Fruit fly (Drosophila melanogaster) whole organism, prepupa: Measurements from ENCODE around the gene CG8100.
A peak's percentile ranks its signal among the peaks of the same experiment; 100 is the strongest.

ENCODE experiments used
- Blimp-1 ChIP-seq: fragments of 200-800 bp; sonication (Bioruptor generic); optimal IDR thresholded peaks from 3 replicates; lab custom pipeline; 2017; ENCODE audit warnings: missing biosample characterization, missing genetic modification characterization, mild to moderate bottlenecking, moderate library complexity, missing genetic modification reagents
- CG10631 ChIP-seq: fragments of 200-800 bp; sonication (Bioruptor generic); optimal IDR thresholded peaks from 2 replicates; lab custom pipeline; 2016; ENCODE audit warnings: missing biosample characterization, missing genetic modification characterization
- CG11294 ChIP-seq: fragments of 200-800 bp; sonication (Bioruptor generic); IDR thresholded peaks from 2 replicates; pipeline ENCODE4 v1.3.6; 2022; ENCODE audit warnings: missing biosample characterization, missing genetic modification characterization
- CG11762 ChIP-seq: fragments of 200-800 bp; sonication (Bioruptor generic); optimal IDR thresholded peaks from 3 replicates; lab custom pipeline; 2016; ENCODE audit warnings: missing biosample characterization, missing genetic modification characterization; ENCODE audit not compliant: insufficient read depth
- CG11902 ChIP-seq: fragments of 200-800 bp; sonication (Bioruptor generic); optimal IDR thresholded peaks from 3 replicates; lab custom pipeline; 2016; ENCODE audit warnings: missing biosample characterization, missing genetic modification characterization
- CG15336 ChIP-seq: fragments of 200-800 bp; sonication (Bioruptor generic); IDR thresholded peaks from 2 replicates; pipeline ENCODE4 v1.3.6; 2022; ENCODE audit warnings: missing biosample characterization, missing genetic modification characterization
- CG1621 ChIP-seq: fragments of 200-800 bp; sonication (Bioruptor generic); optimal IDR thresholded peaks from 3 replicates; lab custom pipeline; 2018; ENCODE audit warnings: missing biosample characterization, mild to moderate bottlenecking, missing genetic modification characterization
- CG16779 ChIP-seq: fragments of 200-800 bp; sonication (Bioruptor generic); optimal IDR thresholded peaks from 3 replicates; lab custom pipeline; 2017; ENCODE audit warnings: missing biosample characterization, mild to moderate bottlenecking, missing genetic modification characterization
- CG31627 ChIP-seq: fragments of 200-800 bp; sonication (Bioruptor generic); optimal IDR thresholded peaks from 3 replicates; lab custom pipeline; 2016; ENCODE audit warnings: missing biosample characterization, missing genetic modification characterization
- CG34406 ChIP-seq: fragments of 200-800 bp; sonication (Bioruptor generic); optimal IDR thresholded peaks from 3 replicates; lab custom pipeline; 2016; ENCODE audit warnings: missing biosample characterization, missing genetic modification characterization
- CG6163 ChIP-seq: fragments of 200-800 bp; sonication (Bioruptor generic); IDR thresholded peaks from 3 replicates; pipeline ENCODE4 v1.3.6; 2022; ENCODE audit warnings: missing biosample characterization, missing genetic modification characterization
- CG6276 ChIP-seq: fragments of 200-800 bp; sonication (Bioruptor generic); optimal IDR thresholded peaks from 2 replicates; lab custom pipeline; 2017; ENCODE audit warnings: missing biosample characterization, mild to moderate bottlenecking, missing genetic modification characterization
- CG6792 ChIP-seq: fragments of 200-800 bp; sonication (Bioruptor generic); optimal IDR thresholded peaks from 3 replicates; lab custom pipeline; 2016; ENCODE audit warnings: missing biosample characterization, missing genetic modification characterization
- CG6854 ChIP-seq: fragments of 200-800 bp; sonication (Bioruptor generic); optimal IDR thresholded peaks from 2 replicates; lab custom pipeline; 2017; ENCODE audit warnings: missing biosample characterization, mild to moderate bottlenecking, missing genetic modification characterization
- CG7368 ChIP-seq: fragments of 200-800 bp; sonication (Bioruptor generic); optimal IDR thresholded peaks from 3 replicates; lab custom pipeline; 2016; ENCODE audit warnings: missing biosample characterization, missing genetic modification characterization
- CG8319 ChIP-seq: fragments of 200-800 bp; sonication (Bioruptor generic); optimal IDR thresholded peaks from 3 replicates; lab custom pipeline; 2016; ENCODE audit warnings: missing biosample characterization, missing genetic modification characterization
- Eip75B ChIP-seq: fragments of 200-800 bp; sonication (Bioruptor generic); optimal IDR thresholded peaks from 3 replicates; lab custom pipeline; 2016; ENCODE audit warnings: missing biosample characterization, missing genetic modification characterization
- Eip78C ChIP-seq: fragments of 200-800 bp; sonication (Bioruptor generic); peaks from one replicate; lab custom pipeline; 2016; ENCODE audit warnings: missing biosample characterization, missing genetic modification characterization
- Ets96B ChIP-seq: fragments of 200-800 bp; optimal IDR thresholded peaks from 2 replicates; lab custom pipeline; 2019; ENCODE audit warnings: missing biosample characterization, mild to moderate bottlenecking, missing genetic modification characterization, moderate library complexity
- Hr38 ChIP-seq: sonication (Bioruptor generic); optimal IDR thresholded peaks from 2 replicates; lab custom pipeline; 2016; ENCODE audit warnings: missing biosample characterization, missing genetic modification characterization
- Hr39 ChIP-seq: fragments of 200-800 bp; sonication (Bioruptor generic); optimal IDR thresholded peaks from 2 replicates; lab custom pipeline; 2016; ENCODE audit warnings: missing biosample characterization, missing genetic modification characterization
- Hr4 ChIP-seq: fragments of 200-800 bp; sonication (Bioruptor generic); optimal IDR thresholded peaks from 3 replicates; lab custom pipeline; 2016; ENCODE audit warnings: missing biosample characterization, missing genetic modification characterization
- Met ChIP-seq: fragments of 200-800 bp; sonication (Bioruptor generic); optimal IDR thresholded peaks from 3 replicates; lab custom pipeline; 2016; ENCODE audit warnings: missing biosample characterization, missing genetic modification characterization
- OdsH ChIP-seq: fragments of 200-800 bp; sonication (Bioruptor generic); optimal IDR thresholded peaks from 3 replicates; lab custom pipeline; 2016; ENCODE audit warnings: missing biosample characterization, missing genetic modification characterization
- Smox ChIP-seq: fragments of 200-800 bp; sonication (Bioruptor generic); optimal IDR thresholded peaks from 3 replicates; lab custom pipeline; 2016; ENCODE audit warnings: missing biosample characterization, missing genetic modification characterization
- Sox102F ChIP-seq: fragments of 200-800 bp; sonication (Bioruptor generic); optimal IDR thresholded peaks from 2 replicates; lab custom pipeline; 2016; ENCODE audit warnings: missing biosample characterization, mild to moderate bottlenecking, missing genetic modification characterization
- achi ChIP-seq: fragments of 200-800 bp; sonication (Bioruptor generic); optimal IDR thresholded peaks from 3 replicates; lab custom pipeline; 2016; ENCODE audit warnings: missing biosample characterization, missing genetic modification characterization
- acj6 ChIP-seq: fragments of 200-800 bp; sonication (Bioruptor generic); optimal IDR thresholded peaks from 3 replicates; lab custom pipeline; 2016; ENCODE audit warnings: missing biosample characterization, missing genetic modification characterization
- cyc ChIP-seq: fragments of 200-800 bp; sonication (Bioruptor generic); optimal IDR thresholded peaks from 3 replicates; lab custom pipeline; 2016; ENCODE audit warnings: missing biosample characterization, missing genetic modification characterization
- dac ChIP-seq: fragments of 200-800 bp; sonication (Bioruptor generic); optimal IDR thresholded peaks from 2 replicates; lab custom pipeline; 2017; ENCODE audit warnings: missing biosample characterization, mild to moderate bottlenecking, missing genetic modification characterization
- esn ChIP-seq: fragments of 200-800 bp; sonication (Bioruptor generic); optimal IDR thresholded peaks from 2 replicates; lab custom pipeline; 2016; ENCODE audit warnings: missing biosample characterization, mild to moderate bottlenecking, missing genetic modification characterization, moderate library complexity
- fd85E ChIP-seq: fragments of 200-800 bp; sonication (Bioruptor generic); optimal IDR thresholded peaks from 3 replicates; lab custom pipeline; 2016; ENCODE audit warnings: missing biosample characterization, missing genetic modification characterization
- fkh ChIP-seq: fragments of 200-800 bp; sonication (Bioruptor generic); optimal IDR thresholded peaks from 3 replicates; lab custom pipeline; 2017; ENCODE audit warnings: missing biosample characterization, mild to moderate bottlenecking, missing genetic modification characterization, moderate library complexity
- lz ChIP-seq: fragments of 200-800 bp; sonication (Bioruptor generic); optimal IDR thresholded peaks from 3 replicates; lab custom pipeline; 2016; ENCODE audit warnings: missing biosample characterization, missing genetic modification characterization
- pdm3 ChIP-seq: fragments of 200-800 bp; sonication (Bioruptor generic); optimal IDR thresholded peaks from 3 replicates; lab custom pipeline; 2016; ENCODE audit warnings: missing biosample characterization, missing genetic modification characterization
- salr ChIP-seq, 2 experiments: fragments of 200-800 bp; sonication (Bioruptor generic); optimal IDR thresholded peaks; 3 replicates each; lab custom pipeline; 2016 to 2018; ENCODE audit warnings: missing biosample characterization in 2 of 2, missing genetic modification characterization in 2 of 2, mild to moderate bottlenecking in 1 of 2
- svp ChIP-seq: fragments of 200-800 bp; sonication (Bioruptor generic); peaks from one replicate; lab custom pipeline; 2016; ENCODE audit warnings: missing biosample characterization, missing genetic modification characterization
- topi ChIP-seq: fragments of 200-800 bp; sonication (Bioruptor generic); optimal IDR thresholded peaks from 3 replicates; lab custom pipeline; 2016; ENCODE audit warnings: missing biosample characterization, missing genetic modification characterization

The CG8100 gene

DNA sequence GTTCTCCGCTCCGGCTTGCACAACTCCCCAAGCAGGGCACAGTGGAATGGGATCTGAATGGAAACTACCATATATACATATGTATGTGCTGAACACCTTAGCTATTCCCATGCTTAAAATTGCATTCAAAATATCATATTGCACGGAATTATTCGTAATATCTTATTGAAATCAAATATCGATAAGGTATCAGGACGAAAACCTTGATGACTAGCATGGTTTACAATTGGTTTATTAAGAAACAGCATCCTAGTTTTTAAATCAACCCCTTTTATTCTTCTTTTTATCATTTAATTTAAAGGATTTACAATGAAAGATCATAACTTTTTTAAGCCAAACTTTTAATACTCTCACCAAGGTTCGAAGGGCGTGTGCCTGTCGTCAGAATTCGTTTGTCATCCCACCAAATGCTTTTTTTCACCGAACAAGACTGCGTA, 28.1 kb upstream of the CG8100 start (continued):
- peak; percentile 14 for TF ChIP-seq Ets96B (tag; lab: Kevin White, UChicago)
- no peak for TF ChIP-seq Hr4 (GFP tag; lab: Kevin White, UChicago)
- TF ChIP-seq CG11294 (GFP tag; lab: Robert Waterston, UW), result no peak
- no peak for TF ChIP-seq Blimp-1 (GFP tag; lab: Kevin White, UChicago)
- peak; percentile 60 for TF ChIP-seq acj6 (GFP tag; lab: Kevin White, UChicago)
- no peak for TF ChIP-seq CG6276 (GFP tag; lab: Kevin White, UChicago)
- TF ChIP-seq CG7368 (GFP tag; lab: Kevin White, UChicago), result peak; percentile 4
- TF ChIP-seq dac, result no peak
- TF ChIP-seq Eip78C (GFP tag; lab: Kevin White, UChicago), result peak; percentile 66
- TF ChIP-seq esn (GFP tag; lab: Kevin White, UChicago), result peak; percentile 77
- TF ChIP-seq CG34406 (GFP tag; lab: Kevin White, UChicago), result peak; percentile 51
- no peak for TF ChIP-seq CG16779
- no peak for TF ChIP-seq CG1621 (tag; lab: Kevin White, UChicago)
- no peak for TF ChIP-seq Hr38
- peak; percentile 15 for TF ChIP-seq CG8319
- peak; percentile 64 for TF ChIP-seq Smox (GFP tag; lab: Kevin White, UChicago)
- peak; percentile 72 for TF ChIP-seq Hr39
- no peak for TF ChIP-seq CG6163 (GFP tag; lab: Robert Waterston, UW)
- peak; percentile 69 for TF ChIP-seq lz (GFP tag; lab: Kevin White, UChicago)
- TF ChIP-seq salr (GFP tag; optimal IDR thresholded peaks at IDR 0.05; lab: Kevin White, UChicago), result no peak
- peak; percentile 55 for TF ChIP-seq achi
- no peak for TF ChIP-seq fd85E (GFP tag; lab: Kevin White, UChicago)
- TF ChIP-seq topi (GFP tag; lab: Kevin White, UChicago), result peak; percentile 67
- peak; percentile 76 for TF ChIP-seq Met
- peak; percentile 58 for TF ChIP-seq Eip75B (GFP tag; lab: Kevin White, UChicago)
- TF ChIP-seq CG11902 (GFP tag; lab: Kevin White, UChicago), result peak; percentile 25
- no peak for TF ChIP-seq CG15336 (GFP tag; lab: Robert Waterston, UW)
- TF ChIP-seq CG6854 (GFP tag; lab: Kevin White, UChicago), result no peak
- TF ChIP-seq CG6792 (GFP tag; lab: Kevin White, UChicago), result peak; percentile 53
- TF ChIP-seq CG31627 (GFP tag; lab: Kevin White, UChicago), result peak; percentile 77

dm6 chr3L:14055815-14056516, 27.4 kb upstream of the CG8100 start:
- TF ChIP-seq Sox102F (GFP tag; lab: Kevin White, UChicago) (peak; percentile 53), Hr39 (peak; percentile 14), achi (peak; percentile 15), OdsH (peak; percentile 15), esn (GFP tag; lab: Kevin White, UChicago) (peak; percentile 34), pdm3 (GFP tag; lab: Kevin White, UChicago) (peak; percentile 3), CG6163 (GFP tag; lab: Robert Waterston, UW) (no peak), cyc (GFP tag; lab: Kevin White, UChicago) (no peak), svp (GFP tag; lab: Kevin White, UChicago) (peak; percentile 70), Met (peak; percentile 28), CG11762 (no peak), lz (GFP tag; lab: Kevin White, UChicago) (peak; percentile 10), topi (GFP tag; lab: Kevin White, UChicago) (peak; percentile 30), CG16779 (no peak), fkh (GFP tag; lab: Kevin White, UChicago) (peak; percentile 29), Eip78C (GFP tag; lab: Kevin White, UChicago) (peak; percentile 80), CG31627 (GFP tag; lab: Kevin White, UChicago) (peak; percentile 0), Smox (GFP tag; lab: Kevin White, UChicago) (peak; percentile 44), CG10631 (GFP tag; lab: Kevin White, UChicago) (peak; percentile 7)
